Fruit fly (Drosophila melanogaster) whole organism, adult: ENCODE data around the gene CG13694.

Experiments
- CG11617 ChIP-seq: fragments of 200-800 bp; sonication (Bioruptor generic); optimal IDR thresholded peaks from 2 replicates; lab custom pipeline; 2017; ENCODE audit warnings: mild to moderate bottlenecking, missing biosample characterization, missing genetic modification reagents, missing genetic modification characterization
- CG12768 ChIP-seq: fragments of 200-800 bp; sonication (Bioruptor generic); optimal IDR thresholded peaks from 2 replicates; lab custom pipeline; 2017; ENCODE audit warnings: missing biosample characterization, missing genetic modification characterization, mild to moderate bottlenecking, moderate library complexity, missing genetic modification reagents
- CG14711 ChIP-seq: fragments of 200-800 bp; sonication (Bioruptor generic); optimal IDR thresholded peaks from 2 replicates; lab custom pipeline; 2018; ENCODE audit warnings: missing biosample characterization, mild to moderate bottlenecking, missing genetic modification characterization, moderate library complexity
- CG1620 ChIP-seq: fragments of 200-800 bp; sonication (Bioruptor generic); optimal IDR thresholded peaks from 2 replicates; lab custom pipeline; 2016; ENCODE audit warnings: missing biosample characterization, missing genetic modification characterization
- CG33017 ChIP-seq: fragments of 200-800 bp; sonication (Bioruptor generic); optimal IDR thresholded peaks from 2 replicates; lab custom pipeline; 2018; ENCODE audit warnings: missing biosample characterization, mild to moderate bottlenecking, missing genetic modification characterization, moderate library complexity
- CG5204 ChIP-seq: fragments of 200-800 bp; sonication (Bioruptor generic); optimal IDR thresholded peaks from 2 replicates; lab custom pipeline; 2016; ENCODE audit warnings: missing biosample characterization, missing genetic modification characterization
- CG7045 ChIP-seq: fragments of 200-800 bp; sonication (Bioruptor generic); optimal IDR thresholded peaks from 2 replicates; lab custom pipeline; 2017; ENCODE audit warnings: missing biosample characterization, mild to moderate bottlenecking, missing genetic modification characterization
- CG7101 ChIP-seq: fragments of 200-800 bp; sonication (Bioruptor generic); optimal IDR thresholded peaks from 2 replicates; lab custom pipeline; 2018; ENCODE audit warnings: missing biosample characterization, mild to moderate bottlenecking, missing genetic modification characterization, moderate library complexity
- Clk ChIP-seq: fragments of 200-800 bp; sonication (Bioruptor generic); optimal IDR thresholded peaks from 2 replicates; lab custom pipeline; 2017; ENCODE audit warnings: missing biosample characterization, missing genetic modification characterization
- Crg-1 ChIP-seq: fragments of 200-800 bp; sonication (Bioruptor generic); optimal IDR thresholded peaks from 2 replicates; lab custom pipeline; 2016; ENCODE audit warnings: missing biosample characterization, missing genetic modification characterization
- Hr96 ChIP-seq: fragments of 200-800 bp; sonication (Bioruptor generic); optimal IDR thresholded peaks from 2 replicates; lab custom pipeline; 2016; ENCODE audit warnings: missing biosample characterization, missing genetic modification characterization
- Mnt ChIP-seq: fragments of 200-800 bp; sonication (Bioruptor generic); optimal IDR thresholded peaks from 2 replicates; lab custom pipeline; 2016; ENCODE audit warnings: missing biosample characterization, mild to moderate bottlenecking, missing genetic modification characterization
- bab1 ChIP-seq: fragments of 200-800 bp; sonication (Bioruptor generic); optimal IDR thresholded peaks from 3 replicates; lab custom pipeline; 2019; ENCODE audit warnings: missing biosample characterization, mild to moderate bottlenecking, missing genetic modification characterization, moderate library complexity
- cic ChIP-seq: fragments of 200-800 bp; sonication (Bioruptor generic); optimal IDR thresholded peaks from 2 replicates; lab custom pipeline; 2017; ENCODE audit warnings: missing biosample characterization, mild to moderate bottlenecking, missing genetic modification characterization, moderate library complexity
- cnc ChIP-seq, 2 experiments: fragments of >200 bp; optimal IDR thresholded peaks; 2 replicates each; lab custom pipeline; 2017
- kay ChIP-seq: fragments of 200-800 bp; sonication (Bioruptor generic); peaks from one replicate; lab custom pipeline; 2016; ENCODE audit warnings: missing biosample characterization, missing genetic modification characterization, borderline replicate concordance
- ovo ChIP-seq: fragments of 200-800 bp; sonication (Bioruptor generic); optimal IDR thresholded peaks from 2 replicates; lab custom pipeline; 2016; ENCODE audit warnings: missing biosample characterization, missing genetic modification characterization
- pad ChIP-seq: fragments of 200-800 bp; sonication (Bioruptor generic); optimal IDR thresholded peaks from 3 replicates; lab custom pipeline; 2017; ENCODE audit warnings: missing biosample characterization, missing genetic modification characterization, mild to moderate bottlenecking, moderate library complexity, missing genetic modification reagents
- tj ChIP-seq: fragments of 200-800 bp; sonication (Bioruptor generic); optimal IDR thresholded peaks from 3 replicates; lab custom pipeline; 2017; ENCODE audit warnings: missing biosample characterization, mild to moderate bottlenecking, missing genetic modification characterization, moderate library complexity
- toe ChIP-seq: fragments of 200-800 bp; sonication (Bioruptor generic); optimal IDR thresholded peaks from 2 replicates; lab custom pipeline; 2016; ENCODE audit warnings: missing biosample characterization, missing genetic modification characterization

Gene CG13694

dm6 chr2L:158649-159257, 42.5 kb upstream of the CG13694 start, which contains the start of the genes CG33635 and spen:
Gene CG33635 (minus strand): TSS chr2L:158664.
Gene spen (plus strand): TSS chr2L:159032.
- no peak for TF ChIP-seq kay
- peak; percentile 70 for TF ChIP-seq CG14711
- TF ChIP-seq Crg-1 (GFP tag; lab: Kevin White, UChicago) = peak; percentile 31
- peak; percentile 58 for TF ChIP-seq pad (GFP tag; lab: Kevin White, UChicago)
- peak; percentile 57 for TF ChIP-seq CG7045
- peak; percentile 94 for TF ChIP-seq tj (GFP tag; lab: Kevin White, UChicago)
- TF ChIP-seq cic (GFP tag; lab: Kevin White, UChicago) = peak; percentile 92
- TF ChIP-seq Clk (GFP tag; lab: Kevin White, UChicago) = peak; percentile 78
- TF ChIP-seq cnc (optimal IDR thresholded peaks at IDR 0.05; lab: Kevin White, UChicago) = no peak
- peak; percentile 66 for TF ChIP-seq CG7101 (tag; lab: Kevin White, UChicago)
- TF ChIP-seq Hr96 (GFP tag; lab: Kevin White, UChicago) = peak; percentile 50
- TF ChIP-seq bab1 (GFP tag; lab: Kevin White, UChicago) = peak; percentile 79
- TF ChIP-seq CG12768 (GFP tag; lab: Kevin White, UChicago) = peak; percentile 84
- TF ChIP-seq Mnt (GFP tag; lab: Kevin White, UChicago) = peak; percentile 84
- TF ChIP-seq CG33017 = peak; percentile 73
- TF ChIP-seq toe (GFP tag; lab: Kevin White, UChicago) = no peak
- no peak for TF ChIP-seq CG5204
- TF ChIP-seq ovo (GFP tag; lab: Kevin White, UChicago) = peak; percentile 45
- TF ChIP-seq CG11617 (GFP tag; lab: Kevin White, UChicago) = peak; percentile 74
- peak; percentile 28 for TF ChIP-seq CG1620 (GFP tag; lab: Kevin White, UChicago)

- TF ChIP-seq CG14711 (peak; percentile 95), tj (GFP tag; lab: Kevin White, UChicago) (peak; percentile 15), bab1 (GFP tag; lab: Kevin White, UChicago) (peak; percentile 43), pad (GFP tag; lab: Kevin White, UChicago) (peak; percentile 19), CG7101 (tag; lab: Kevin White, UChicago) (peak; percentile 11), CG12768 (GFP tag; lab: Kevin White, UChicago) (no peak), CG1620 (GFP tag; lab: Kevin White, UChicago) (peak; percentile 13), cic (GFP tag; lab: Kevin White, UChicago) (peak; percentile 10), toe (GFP tag; lab: Kevin White, UChicago) (no peak), cnc (optimal IDR thresholded peaks at IDR 0.05; lab: Kevin White, UChicago) (no peak), Mnt (GFP tag; lab: Kevin White, UChicago) (peak; percentile 26), CG33017 (no peak), Crg-1 (GFP tag; lab: Kevin White, UChicago) (peak; percentile 43)
Measured at dm6 chr2L:155994-156393, 39.7 kb upstream of the CG13694 start, which contains the start of gene CG3436. Gene CG3436 (plus strand): TSS chr2L:156029.

dm6 chr2L:155215-155712, 39.0 kb upstream of the CG13694 start, which contains the start of gene Pus10:
Gene Pus10 (minus strand): TSS chr2L:155305.
- TF ChIP-seq CG14711 = no peak
- peak; percentile 54 for TF ChIP-seq CG12768 (GFP tag; lab: Kevin White, UChicago)
- peak; percentile 30 for TF ChIP-seq Crg-1 (GFP tag; lab: Kevin White, UChicago)
- no peak for TF ChIP-seq Clk (GFP tag; lab: Kevin White, UChicago)
- TF ChIP-seq CG5204 = no peak
- TF ChIP-seq tj (GFP tag; lab: Kevin White, UChicago) = peak; percentile 0
- TF ChIP-seq CG1620 (GFP tag; lab: Kevin White, UChicago) = no peak
- no peak for TF ChIP-seq Hr96 (GFP tag; lab: Kevin White, UChicago)
- TF ChIP-seq kay = no peak
- peak; percentile 60 for TF ChIP-seq CG11617 (GFP tag; lab: Kevin White, UChicago)
- peak; percentile 24 for TF ChIP-seq bab1 (GFP tag; lab: Kevin White, UChicago)
- TF ChIP-seq pad (GFP tag; lab: Kevin White, UChicago) = peak; percentile 28
- no peak for TF ChIP-seq toe (GFP tag; lab: Kevin White, UChicago)
- no peak for TF ChIP-seq cnc (optimal IDR thresholded peaks at IDR 0.05; lab: Kevin White, UChicago)
- no peak for TF ChIP-seq ovo (GFP tag; lab: Kevin White, UChicago)
- TF ChIP-seq CG7045 = peak; percentile 42
- peak; percentile 93 for TF ChIP-seq Mnt (GFP tag; lab: Kevin White, UChicago)
- peak; percentile 49 for TF ChIP-seq cic (GFP tag; lab: Kevin White, UChicago)
- TF ChIP-seq CG7101 (tag; lab: Kevin White, UChicago) = peak; percentile 49
- peak; percentile 17 for TF ChIP-seq CG33017

- TF ChIP-seq ovo (GFP tag; lab: Kevin White, UChicago) = no peak
- TF ChIP-seq CG7045 = no peak
- TF ChIP-seq cnc (optimal IDR thresholded peaks at IDR 0.05; lab: Kevin White, UChicago) = no peak
- no peak for TF ChIP-seq cic (GFP tag; lab: Kevin White, UChicago)
- no peak for TF ChIP-seq tj (GFP tag; lab: Kevin White, UChicago)
- TF ChIP-seq CG12768 (GFP tag; lab: Kevin White, UChicago) = no peak
- no peak for TF ChIP-seq CG33017
- no peak for TF ChIP-seq Hr96 (GFP tag; lab: Kevin White, UChicago)
- no peak for TF ChIP-seq CG7101 (tag; lab: Kevin White, UChicago)
- no peak for TF ChIP-seq bab1 (GFP tag; lab: Kevin White, UChicago)
- no peak for TF ChIP-seq Mnt (GFP tag; lab: Kevin White, UChicago)
Measured at dm6 chr2L:153142-153541, 36.9 kb upstream of the CG13694 start, which contains the start of gene CG42399. Gene CG42399 (minus strand): TSS chr2L:153300.

- no peak for TF ChIP-seq CG12768 (GFP tag; lab: Kevin White, UChicago)
- no peak for TF ChIP-seq cnc (optimal IDR thresholded peaks at IDR 0.05; lab: Kevin White, UChicago)
- TF ChIP-seq kay = no peak
- TF ChIP-seq Crg-1 (GFP tag; lab: Kevin White, UChicago) = no peak
- TF ChIP-seq ovo (GFP tag; lab: Kevin White, UChicago) = no peak
- TF ChIP-seq tj (GFP tag; lab: Kevin White, UChicago) = no peak
- no peak for TF ChIP-seq Hr96 (GFP tag; lab: Kevin White, UChicago)
- TF ChIP-seq Clk (GFP tag; lab: Kevin White, UChicago) = no peak
- no peak for TF ChIP-seq CG5204
- no peak for TF ChIP-seq CG11617 (GFP tag; lab: Kevin White, UChicago)
- no peak for TF ChIP-seq CG7101 (tag; lab: Kevin White, UChicago)
- TF ChIP-seq pad (GFP tag; lab: Kevin White, UChicago) = no peak
- TF ChIP-seq CG14711 = no peak
- TF ChIP-seq bab1 (GFP tag; lab: Kevin White, UChicago) = no peak
- TF ChIP-seq toe (GFP tag; lab: Kevin White, UChicago) = no peak
- TF ChIP-seq CG1620 (GFP tag; lab: Kevin White, UChicago) = no peak
Measured at dm6 chr2L:146503-146902, 30.2 kb upstream of the CG13694 start.
